Worm (Caenorhabditis elegans) whole organism, L3 larva: ENCODE results near the gene C54C6.11.

Experiments used
- ZK546.5 ChIP-seq: sonication (generic microtip); optimal IDR thresholded peaks from 2 replicates; lab custom pipeline; 2017; ENCODE audit warnings: missing biosample characterization, missing genetic modification characterization
- ceh-16 ChIP-seq: sonication (generic microtip); optimal IDR thresholded peaks from 2 replicates; lab custom pipeline; 2017; ENCODE audit warnings: missing biosample characterization, missing genetic modification characterization
- ceh-28 ChIP-seq: fragments of 150-350 bp; optimal IDR thresholded peaks from 2 replicates; lab custom pipeline; 2014; ENCODE audit warnings: missing biosample characterization, missing genetic modification reagents, missing genetic modification characterization
- ceh-82 ChIP-seq: fragments of 150-350 bp; optimal IDR thresholded peaks from 2 replicates; lab custom pipeline; 2014; ENCODE audit warnings: missing biosample characterization, missing genetic modification characterization
- ceh-9 ChIP-seq: sonication (generic microtip); optimal IDR thresholded peaks from 2 replicates; lab custom pipeline; 2018; ENCODE audit warnings: missing biosample characterization, missing genetic modification characterization
- daf-12 ChIP-seq: fragments of 150-350 bp; optimal IDR thresholded peaks from 2 replicates; lab custom pipeline; 2014; ENCODE audit warnings: missing biosample characterization, missing genetic modification reagents, missing genetic modification characterization
- egl-27 ChIP-seq: sonication (generic microtip); optimal IDR thresholded peaks from 4 replicates; lab custom pipeline; 2017; ENCODE audit warnings: missing biosample characterization, missing genetic modification reagents, missing genetic modification characterization
- egl-5 ChIP-seq: fragments of 150-350 bp; optimal IDR thresholded peaks from 2 replicates; lab custom pipeline; 2017; ENCODE audit warnings: missing biosample characterization, missing genetic modification reagents, missing genetic modification characterization, inconsistent platforms
- elt-1 ChIP-seq: fragments of 150-350 bp; optimal IDR thresholded peaks from 2 replicates; lab custom pipeline; 2014; ENCODE audit warnings: missing biosample characterization, missing genetic modification characterization
- elt-2 ChIP-seq: sonication (generic microtip); optimal IDR thresholded peaks from 2 replicates; lab custom pipeline; 2016; ENCODE audit warnings: missing genetic modification reagents, mild to moderate bottlenecking, missing genetic modification characterization, missing compliant biosample characterization
- elt-3 ChIP-seq, 3 experiments: fragments of 150-350 bp in 1 of 3; sonication (generic microtip) in 2 of 3; optimal IDR thresholded peaks; 2 replicates in 2 of 3; 4 replicates in 1 of 3; lab custom pipeline; 2014 to 2017; ENCODE audit warnings: missing biosample characterization in 3 of 3, missing genetic modification characterization in 3 of 3
- eor-1 ChIP-seq, 2 experiments: fragments of 150-350 bp; optimal IDR thresholded peaks; 2 replicates each; lab custom pipeline; 2014 to 2018; ENCODE audit warnings: missing biosample characterization in 2 of 2, missing genetic modification characterization in 2 of 2
- fkh-10 ChIP-seq: sonication (generic microtip); optimal IDR thresholded peaks from 2 replicates; lab custom pipeline; 2017; ENCODE audit warnings: missing biosample characterization, missing genetic modification reagents, missing genetic modification characterization
- fkh-2 ChIP-seq: fragments of 150-350 bp; optimal IDR thresholded peaks from 2 replicates; lab custom pipeline; 2014; ENCODE audit warnings: missing biosample characterization, missing genetic modification reagents, missing genetic modification characterization
- hmg-11 ChIP-seq: sonication (generic microtip); optimal IDR thresholded peaks from 2 replicates; lab custom pipeline; 2016; ENCODE audit warnings: missing genetic modification characterization, missing compliant biosample characterization
- jun-1 ChIP-seq: fragments of 150-350 bp; optimal IDR thresholded peaks from 2 replicates; lab custom pipeline; 2014; ENCODE audit warnings: missing biosample characterization, missing genetic modification reagents, missing genetic modification characterization
- lin-15B ChIP-seq: fragments of 150-350 bp; optimal IDR thresholded peaks from 2 replicates; lab custom pipeline; 2014; ENCODE audit warnings: missing biosample characterization, missing genetic modification characterization
- lin-39 ChIP-seq: fragments of 150-350 bp; optimal IDR thresholded peaks from 2 replicates; lab custom pipeline; 2018; ENCODE audit warnings: missing biosample characterization, missing genetic modification reagents, missing genetic modification characterization
- lsy-12 ChIP-seq: sonication (generic microtip); optimal IDR thresholded peaks from 2 replicates; lab custom pipeline; 2016; ENCODE audit warnings: mild to moderate bottlenecking, missing genetic modification characterization, missing compliant biosample characterization
- mdl-1 ChIP-seq: fragments of 150-350 bp; optimal IDR thresholded peaks from 2 replicates; lab custom pipeline; 2014; ENCODE audit warnings: missing biosample characterization, missing genetic modification characterization
- nfya-1 ChIP-seq: sonication (generic microtip); optimal IDR thresholded peaks from 2 replicates; lab custom pipeline; 2017; ENCODE audit warnings: missing genetic modification characterization, mild to moderate bottlenecking, missing compliant biosample characterization, antibody characterized with exemption, moderate library complexity; ENCODE audit not compliant: insufficient read depth
- nhr-11 ChIP-seq: fragments of 150-350 bp; optimal IDR thresholded peaks from 2 replicates; lab custom pipeline; 2014; ENCODE audit warnings: missing biosample characterization, missing genetic modification characterization
- nhr-12 ChIP-seq: fragments of 150-350 bp; optimal IDR thresholded peaks from 2 replicates; lab custom pipeline; 2014; ENCODE audit warnings: missing biosample characterization, missing genetic modification characterization
- nhr-23 ChIP-seq: fragments of 150-350 bp; optimal IDR thresholded peaks from 2 replicates; lab custom pipeline; 2014; ENCODE audit warnings: missing biosample characterization, missing genetic modification reagents, missing genetic modification characterization
- nhr-237 ChIP-seq: fragments of 150-350 bp; optimal IDR thresholded peaks from 2 replicates; lab custom pipeline; 2014; ENCODE audit warnings: missing biosample characterization, missing genetic modification characterization
- nhr-28 ChIP-seq: fragments of 150-350 bp; optimal IDR thresholded peaks from 2 replicates; lab custom pipeline; 2014; ENCODE audit warnings: missing biosample characterization, missing genetic modification characterization
- nhr-67 ChIP-seq: fragments of 150-350 bp; optimal IDR thresholded peaks from 2 replicates; lab custom pipeline; 2014; ENCODE audit warnings: missing biosample characterization, missing genetic modification characterization
- nhr-76 ChIP-seq: fragments of 150-350 bp; sonication (generic microtip); optimal IDR thresholded peaks from 5 replicates; lab custom pipeline; 2014; ENCODE audit warnings: missing biosample characterization, missing genetic modification characterization
- pha-4 ChIP-seq: fragments of 150-350 bp; optimal IDR thresholded peaks from 2 replicates; lab custom pipeline; 2014; ENCODE audit warnings: missing biosample characterization, missing genetic modification reagents, missing genetic modification characterization
- pqm-1 ChIP-seq: fragments of 150-350 bp; optimal IDR thresholded peaks from 2 replicates; lab custom pipeline; 2017; ENCODE audit warnings: missing biosample characterization, missing genetic modification characterization, inconsistent platforms
- sea-2 ChIP-seq: fragments of 150-350 bp; sonication (generic microtip); optimal IDR thresholded peaks from 4 replicates; lab custom pipeline; 2014; ENCODE audit warnings: missing biosample characterization, missing genetic modification reagents, missing genetic modification characterization
- skn-1 ChIP-seq: fragments of 150-350 bp; optimal IDR thresholded peaks from 2 replicates; lab custom pipeline; 2014; ENCODE audit warnings: missing biosample characterization, missing genetic modification characterization
- snpc-4 ChIP-seq: fragments of 150-350 bp; optimal IDR thresholded peaks from 2 replicates; lab custom pipeline; 2014; ENCODE audit warnings: missing biosample characterization, missing genetic modification characterization
- tbx-2 ChIP-seq: sonication (generic microtip); optimal IDR thresholded peaks from 2 replicates; lab custom pipeline; 2016; ENCODE audit warnings: mild to moderate bottlenecking, missing genetic modification characterization, missing compliant biosample characterization
- unc-39 ChIP-seq: sonication (generic microtip); optimal IDR thresholded peaks from 4 replicates; lab custom pipeline; 2017; ENCODE audit warnings: missing biosample characterization, missing genetic modification characterization
- unc-62 ChIP-seq: fragments of 150-350 bp; sonication (generic microtip); optimal IDR thresholded peaks from 4 replicates; lab custom pipeline; 2014; ENCODE audit warnings: missing biosample characterization, missing genetic modification reagents, missing genetic modification characterization
- ztf-11 ChIP-seq: fragments of 150-350 bp; optimal IDR thresholded peaks from 2 replicates; lab custom pipeline; 2014; ENCODE audit warnings: missing biosample characterization, missing genetic modification characterization

Gene C54C6.11

DNA sequence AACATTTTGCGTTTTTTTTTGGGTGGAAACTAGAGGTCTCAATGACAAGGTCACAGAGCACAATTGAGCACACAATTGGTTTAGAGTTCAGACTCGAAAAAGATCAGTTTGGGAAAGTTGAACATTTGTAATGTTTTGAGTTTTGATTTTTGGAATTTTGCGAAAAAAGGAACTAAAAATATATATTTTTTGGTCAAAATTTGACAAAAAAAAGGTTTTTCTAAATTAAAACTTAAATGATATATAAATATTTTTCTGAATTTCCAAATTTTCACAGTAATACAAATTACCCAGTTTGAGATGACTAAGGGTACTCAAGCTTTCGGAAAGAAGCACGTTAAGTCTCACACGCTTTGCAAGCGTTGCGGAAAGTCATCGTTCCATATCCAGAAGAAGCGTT, 19.8 kb upstream of the C54C6.11 start, which contains the start of gene rpl-37:
TSS of gene rpl-37 (plus strand) at position 301 of the 400 bp plus-strand sequence.
- no peak for TF ChIP-seq skn-1
- no peak for TF ChIP-seq pha-4 (tag; lab: Kevin White, UChicago)
- TF ChIP-seq unc-39 (tag; lab: Kevin White, UChicago): no peak
- TF ChIP-seq lin-39 (tag; lab: Kevin White, UChicago): no peak
- TF ChIP-seq nhr-237 (tag; lab: Kevin White, UChicago): no peak
- TF ChIP-seq egl-27 (tag; lab: Kevin White, UChicago): no peak
- no peak for TF ChIP-seq nhr-76 (tag; lab: Kevin White, UChicago)
- no peak for TF ChIP-seq daf-12 (tag; lab: Kevin White, UChicago)
- TF ChIP-seq, all 47 proteins: peak for 0

- TF ChIP-seq pha-4 (tag; lab: Kevin White, UChicago): peak; percentile 43
- TF ChIP-seq pqm-1 (tag; lab: Kevin White, UChicago): peak; percentile 75
- TF ChIP-seq fkh-10 (GFP tag; lab: Kevin White, UChicago): no peak
- TF ChIP-seq nfya-1 (tag; lab: Kevin White, UChicago): peak; percentile 29
- TF ChIP-seq elt-2 (tag; lab: Kevin White, UChicago): peak; percentile 79
- TF ChIP-seq ztf-11: no peak
- TF ChIP-seq, all 47 proteins: peak for 4
Observed at ce11 chrIII:3529744-3530208, 18.3 kb upstream of the C54C6.11 start, which contains the start of gene pitp-1. Gene pitp-1 (minus strand): TSS chrIII:3529794.

- TF ChIP-seq pha-4 (tag; lab: Kevin White, UChicago) (peak; percentile 17), nhr-23 (tag; lab: Kevin White, UChicago) (peak; percentile 42), sea-2 (GFP tag; lab: Kevin White, UChicago) (no peak), tbx-2 (tag; lab: Kevin White, UChicago) (peak; percentile 1), nfya-1 (tag; lab: Kevin White, UChicago) (peak; percentile 86), egl-5 (tag; lab: Kevin White, UChicago) (peak; percentile 21), ceh-9 (tag; lab: Kevin White, UChicago) (no peak), elt-1 (tag; lab: Kevin White, UChicago) (no peak), snpc-4 (no peak), elt-2 (tag; lab: Kevin White, UChicago) (peak; percentile 8), lin-39 (tag; lab: Kevin White, UChicago) (peak; percentile 91), hmg-11 (tag; lab: Kevin White, UChicago) (peak; percentile 92), ceh-28 (tag; lab: Kevin White, UChicago) (peak; percentile 72), lin-15B (tag; lab: Kevin White, UChicago) (peak; percentile 57), ceh-16 (no peak), unc-62 (GFP tag; lab: Kevin White, UChicago) (peak; percentile 46), mdl-1 (tag; lab: Kevin White, UChicago) (no peak)
Observed at ce11 chrIII:3532035-3532434, 16.1 kb upstream of the C54C6.11 start.

DNA sequence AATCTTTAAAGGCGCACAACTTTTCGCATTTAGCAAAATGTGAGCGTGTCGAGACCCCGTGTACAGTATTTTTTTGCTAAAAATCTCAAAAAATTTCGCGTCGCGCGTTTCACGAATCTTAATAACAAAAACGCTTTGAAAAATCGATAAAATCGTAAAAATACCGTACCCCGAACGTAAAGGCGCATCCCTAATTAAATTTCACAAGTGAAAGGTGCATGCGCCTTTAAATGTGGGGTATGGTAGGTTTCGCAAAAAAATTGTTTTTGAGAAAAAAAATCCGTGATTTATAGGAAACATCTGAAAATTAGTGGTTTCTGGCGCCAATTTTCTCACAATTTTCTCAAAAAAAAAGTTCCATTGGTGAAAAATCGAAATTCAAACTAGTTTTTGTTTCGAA, 13.9 kb upstream of the C54C6.11 start:
- no peak for TF ChIP-seq egl-27 (tag; lab: Kevin White, UChicago)
- no peak for TF ChIP-seq nhr-23 (tag; lab: Kevin White, UChicago)
- no peak for TF ChIP-seq nhr-11
- no peak for TF ChIP-seq pha-4 (tag; lab: Kevin White, UChicago)
- no peak for TF ChIP-seq elt-3 (tag; optimal IDR thresholded peaks at IDR 0.05; lab: Kevin White, UChicago)
- TF ChIP-seq egl-5 (tag; lab: Kevin White, UChicago): no peak

ce11 chrIII:3537401-3537800, 10.7 kb upstream of the C54C6.11 start, which contains the start of gene cfap-20:
Gene cfap-20 (minus strand): TSS chrIII:3537501.
- TF ChIP-seq snpc-4 (no peak), egl-5 (tag; lab: Kevin White, UChicago) (no peak), lsy-12 (no peak), elt-2 (tag; lab: Kevin White, UChicago) (no peak), nhr-76 (tag; lab: Kevin White, UChicago) (no peak), eor-1 (tag; optimal IDR thresholded peaks at IDR 0.05; lab: Kevin White, UChicago) (no peak), nhr-28 (no peak), ceh-82 (tag; lab: Kevin White, UChicago) (no peak), nhr-237 (tag; lab: Kevin White, UChicago) (no peak), pqm-1 (tag; lab: Kevin White, UChicago) (no peak), ZK546.5 (tag; lab: Kevin White, UChicago) (no peak), jun-1 (tag; lab: Kevin White, UChicago) (no peak), fkh-2 (tag; lab: Kevin White, UChicago) (no peak), nhr-12 (tag; lab: Kevin White, UChicago) (no peak), egl-27 (tag; lab: Kevin White, UChicago) (no peak), skn-1 (no peak), nhr-67 (tag; lab: Kevin White, UChicago) (no peak), unc-39 (tag; lab: Kevin White, UChicago) (no peak)
- TF ChIP-seq, all 47 proteins: peak for 0
